Fruit fly (Drosophila melanogaster): Measurements from ENCODE around the gene kuk.

Gene kuk

DNA sequence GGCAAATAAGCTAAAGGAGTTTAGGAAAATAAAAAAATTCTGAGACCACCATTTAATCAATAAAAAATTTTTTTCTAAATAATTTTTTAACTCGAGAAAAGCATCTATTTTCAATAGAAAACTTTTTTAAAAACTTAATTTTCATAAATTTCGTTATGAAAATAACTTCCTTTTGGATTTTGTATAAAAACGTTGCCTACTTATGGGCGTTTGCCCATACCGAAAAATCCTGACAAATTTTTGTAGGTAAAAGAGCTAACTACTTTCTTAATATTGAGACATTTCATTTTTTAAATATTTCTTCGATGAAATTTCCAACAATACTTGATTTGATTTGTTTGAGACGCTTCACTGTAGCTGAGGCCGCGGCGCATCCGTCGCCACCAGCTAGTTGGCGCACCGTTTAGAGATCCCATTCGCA, 19.8 kb upstream of the kuk start (continued):
- TF ChIP-seq Fer2 (tag; optimal IDR thresholded peaks at IDR 0.05) (peak; percentile 14), CG31441 (GFP tag; IDR thresholded peaks at IDR 0.05) (peak; percentile 71), tap (tag; optimal IDR thresholded peaks at IDR 0.05) (no peak), ssp (GFP tag; IDR thresholded peaks at IDR 0.05) (no peak), CG8924 (tag; optimal IDR thresholded peaks at IDR 0.05) (peak; percentile 44), Dad (GFP tag; optimal IDR thresholded peaks at IDR 0.05) (peak; percentile 67), pho (GFP tag; optimal IDR thresholded peaks at IDR 0.05) (peak; percentile 24), CG9437 (GFP tag; optimal IDR thresholded peaks at IDR 0.05) (peak; percentile 54), Stat92E (GFP tag; optimal IDR thresholded peaks at IDR 0.05) (no peak), sd (tag; optimal IDR thresholded peaks at IDR 0.05) (no peak), prd (optimal IDR thresholded peaks at IDR 0.05) (no peak), prd (GFP tag; IDR thresholded peaks at IDR 0.05) (0 out of 3 replicates have a peak, but pooled peaks have one; percentile 32), zfh2 (GFP tag; optimal IDR thresholded peaks at IDR 0.05) (peak; percentile 37), CG11695 (GFP tag; IDR thresholded peaks at IDR 0.05) (no peak), cwo (GFP tag; optimal IDR thresholded peaks at IDR 0.05) (no peak), abd-A (tag; optimal IDR thresholded peaks at IDR 0.05) (no peak), Max (GFP tag; optimal IDR thresholded peaks at IDR 0.05) (peak; percentile 56), lola (GFP tag; optimal IDR thresholded peaks at IDR 0.05) (peak in 1 of 3 experiments; percentile 53), nau (GFP tag; optimal IDR thresholded peaks at IDR 0.05) (peak; percentile 35), zfh1 (GFP tag; IDR thresholded peaks at IDR 0.05) (peak; percentile 42; the same call in 1 of the 3 replicates), Jarid2 (GFP tag; optimal IDR thresholded peaks at IDR 0.05) (peak; percentile 16), sr (GFP tag; IDR thresholded peaks at IDR 0.05) (no peak), CG3995 (GFP tag; optimal IDR thresholded peaks at IDR 0.05) (no peak), Hr51 (GFP tag; optimal IDR thresholded peaks at IDR 0.05) (peak in 1 of 2 experiments; percentile 65), CG2712 (tag; optimal IDR thresholded peaks at IDR 0.05) (peak; percentile 63), CG18599 (GFP tag; optimal IDR thresholded peaks at IDR 0.05) (peak; percentile 57), CG1529 (GFP tag; optimal IDR thresholded peaks at IDR 0.05) (peak; percentile 46), Eip74EF (GFP tag; optimal IDR thresholded peaks at IDR 0.05) (peak in 1 of 2 experiments; percentile 21), CG16815 (GFP tag; optimal IDR thresholded peaks at IDR 0.05) (peak; percentile 30), CG14441 (GFP tag; IDR thresholded peaks at IDR 0.05) (peak; percentile 32; the same call in 1 of the 2 replicates), CG3847 (GFP tag; IDR thresholded peaks at IDR 0.05) (no peak), D (optimal IDR thresholded peaks at IDR 0.05) (no peak), D (GFP tag; optimal IDR thresholded peaks at IDR 0.05) (peak; percentile 44), CG18619 (GFP tag; optimal IDR thresholded peaks at IDR 0.05) (peak; percentile 27), CG12659 (GFP tag; optimal IDR thresholded peaks at IDR 0.05) (peak; percentile 47), CG6654 (GFP tag; optimal IDR thresholded peaks at IDR 0.05) (peak; percentile 31), mam (GFP tag; optimal IDR thresholded peaks at IDR 0.05) (peak; percentile 48), lab (GFP tag; optimal IDR thresholded peaks at IDR 0.05) (peak; percentile 35), Bteb2 (GFP tag; optimal IDR thresholded peaks at IDR 0.05) (peak; percentile 27), lmd (GFP tag; IDR thresholded peaks at IDR 0.05) (peak; percentile 43), CG10462 (GFP tag; optimal IDR thresholded peaks at IDR 0.05) (peak; percentile 17), tna (GFP tag; IDR thresholded peaks at IDR 0.05; ENCODE audit: partially characterized antibody) (no peak), h (optimal IDR thresholded peaks at IDR 0.05) (no peak), peb (GFP tag; IDR thresholded peaks at IDR 0.05) (no peak), CG18262 (tag; optimal IDR thresholded peaks at IDR 0.05) (peak; percentile 79), CHES-1-like (GFP tag; optimal IDR thresholded peaks at IDR 0.05) (peak; percentile 19), CG15696 (tag; optimal IDR thresholded peaks at IDR 0.05) (peak; percentile 51), Hsf (GFP tag; optimal IDR thresholded peaks at IDR 0.05) (peak; percentile 33), CG13296 (GFP tag; optimal IDR thresholded peaks at IDR 0.05) (no peak), scrt (GFP tag; optimal IDR thresholded peaks at IDR 0.05) (peak; percentile 3)

Data from whole organism, embryonic.